Worm (Caenorhabditis elegans) whole organism, L2 larva: ENCODE measurements around the gene C18D11.3.

ENCODE experiments used
- C34F6.9 ChIP-seq: fragments of 150-350 bp; optimal IDR thresholded peaks from 2 replicates; lab custom pipeline; 2014; ENCODE audit warnings: missing biosample characterization, missing genetic modification characterization
- F13H6.1 ChIP-seq: sonication (generic microtip); optimal IDR thresholded peaks from 2 replicates; lab custom pipeline; 2016; ENCODE audit warnings: missing genetic modification characterization, missing compliant biosample characterization
- ZK546.5 ChIP-seq: sonication (generic microtip); optimal IDR thresholded peaks from 2 replicates; lab custom pipeline; 2017; ENCODE audit warnings: missing biosample characterization, missing genetic modification characterization
- aly-2 ChIP-seq: fragments of 150-350 bp; optimal IDR thresholded peaks from 2 replicates; lab custom pipeline; 2014; ENCODE audit warnings: missing biosample characterization, missing genetic modification characterization
- nhr-10 ChIP-seq: sonication (generic microtip); optimal IDR thresholded peaks from 2 replicates; lab custom pipeline; 2017; ENCODE audit warnings: missing biosample characterization, missing genetic modification characterization
- nhr-12 ChIP-seq: fragments of 150-350 bp; optimal IDR thresholded peaks from 2 replicates; lab custom pipeline; 2014; ENCODE audit warnings: missing biosample characterization, missing genetic modification characterization
- nhr-77 ChIP-seq: fragments of 150-350 bp; optimal IDR thresholded peaks from 2 replicates; lab custom pipeline; 2014; ENCODE audit warnings: missing biosample characterization, missing genetic modification characterization
- unc-39 ChIP-seq: fragments of 150-350 bp; optimal IDR thresholded peaks from 2 replicates; lab custom pipeline; 2014; ENCODE audit warnings: missing biosample characterization, missing genetic modification characterization
- ztf-4 ChIP-seq: fragments of 150-350 bp; optimal IDR thresholded peaks from 2 replicates; lab custom pipeline; 2014; ENCODE audit warnings: missing biosample characterization, missing genetic modification characterization

DNA sequence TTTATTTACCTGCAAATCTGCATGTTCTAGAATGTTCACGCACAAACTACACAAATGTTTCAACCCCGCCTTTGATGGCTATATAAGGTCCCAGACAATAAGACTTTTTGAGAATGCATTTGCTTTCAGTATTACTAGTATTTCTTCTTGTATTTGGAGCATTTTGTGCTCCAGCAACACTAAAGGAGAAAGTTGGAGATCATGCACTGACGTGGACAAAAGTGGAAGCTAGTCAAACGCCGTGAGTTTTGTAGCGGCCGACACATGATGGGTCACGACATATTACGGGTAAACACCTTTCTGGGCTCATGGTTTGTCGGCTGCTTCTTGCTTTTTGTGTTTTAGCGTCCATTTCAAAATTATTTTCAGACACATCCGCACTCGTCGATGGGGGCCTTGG lies 12.8 kb upstream of the C18D11.3 start, which contains the start of gene C18D11.6:
- TF ChIP-seq C34F6.9 (tag; lab: Kevin White, UChicago) (no peak), unc-39 (tag; lab: Kevin White, UChicago) (no peak), nhr-12 (no peak), aly-2 (tag; lab: Kevin White, UChicago) (no peak), F13H6.1 (tag; lab: Kevin White, UChicago) (no peak), ZK546.5 (tag; lab: Kevin White, UChicago) (no peak), nhr-77 (tag; lab: Kevin White, UChicago) (no peak), ztf-4 (tag; lab: Kevin White, UChicago) (no peak), nhr-10 (tag; lab: Kevin White, UChicago) (no peak)
